Worm (Caenorhabditis elegans) whole organism, late embryonic: ENCODE measurements around the gene H12D21.5.

ENCODE experiments used
- ahr-1 ChIP-seq: sonication (generic microtip); optimal IDR thresholded peaks from 2 replicates; lab custom pipeline; 2016; ENCODE audit warnings: missing genetic modification characterization, missing compliant biosample characterization
- ceh-34 ChIP-seq: sonication (generic microtip); optimal IDR thresholded peaks from 2 replicates; lab custom pipeline; 2016; ENCODE audit warnings: mild to moderate bottlenecking, missing genetic modification characterization, missing compliant biosample characterization
- ceh-9 ChIP-seq: sonication (generic microtip); optimal IDR thresholded peaks from 2 replicates; lab custom pipeline; 2016; ENCODE audit warnings: mild to moderate bottlenecking, missing genetic modification characterization, inconsistent platforms, missing compliant biosample characterization
- elt-4 ChIP-seq: sonication (generic microtip); optimal IDR thresholded peaks from 2 replicates; lab custom pipeline; 2016; ENCODE audit warnings: missing genetic modification characterization, missing compliant biosample characterization
- ets-4 ChIP-seq: sonication (generic microtip); optimal IDR thresholded peaks from 2 replicates; lab custom pipeline; 2016; ENCODE audit warnings: missing genetic modification characterization, missing compliant biosample characterization
- fkh-10 ChIP-seq: fragments of 150-350 bp; optimal IDR thresholded peaks from 2 replicates; lab custom pipeline; 2014; ENCODE audit warnings: missing biosample characterization, missing genetic modification reagents, missing genetic modification characterization
- hlh-6 ChIP-seq: sonication (generic microtip); optimal IDR thresholded peaks from 2 replicates; lab custom pipeline; 2016; ENCODE audit warnings: missing genotype, missing genetic modification characterization, missing compliant biosample characterization
- hlh-8 ChIP-seq: sonication (generic microtip); optimal IDR thresholded peaks from 2 replicates; lab custom pipeline; 2016; ENCODE audit warnings: missing genotype, missing genetic modification characterization, missing compliant biosample characterization
- nfya-1 ChIP-seq: sonication (generic microtip); optimal IDR thresholded peaks from 2 replicates; lab custom pipeline; 2017; ENCODE audit warnings: missing genetic modification characterization, mild to moderate bottlenecking, missing compliant biosample characterization, antibody characterized with exemption, moderate library complexity
- npax-4 ChIP-seq: sonication (generic microtip); optimal IDR thresholded peaks from 2 replicates; lab custom pipeline; 2016; ENCODE audit warnings: missing genetic modification characterization, missing compliant biosample characterization
- pha-2 ChIP-seq: sonication (generic microtip); optimal IDR thresholded peaks from 2 replicates; lab custom pipeline; 2017; ENCODE audit warnings: mild to moderate bottlenecking, missing genetic modification characterization, missing compliant biosample characterization
- pha-4 ChIP-seq: fragments of 150-350 bp; optimal IDR thresholded peaks from 2 replicates; lab custom pipeline; 2018; ENCODE audit warnings: missing biosample characterization, missing genetic modification reagents, missing genetic modification characterization
- pqm-1 ChIP-seq: sonication (generic microtip); optimal IDR thresholded peaks from 2 replicates; lab custom pipeline; 2016; ENCODE audit warnings: missing genetic modification characterization, missing compliant biosample characterization

DNA sequence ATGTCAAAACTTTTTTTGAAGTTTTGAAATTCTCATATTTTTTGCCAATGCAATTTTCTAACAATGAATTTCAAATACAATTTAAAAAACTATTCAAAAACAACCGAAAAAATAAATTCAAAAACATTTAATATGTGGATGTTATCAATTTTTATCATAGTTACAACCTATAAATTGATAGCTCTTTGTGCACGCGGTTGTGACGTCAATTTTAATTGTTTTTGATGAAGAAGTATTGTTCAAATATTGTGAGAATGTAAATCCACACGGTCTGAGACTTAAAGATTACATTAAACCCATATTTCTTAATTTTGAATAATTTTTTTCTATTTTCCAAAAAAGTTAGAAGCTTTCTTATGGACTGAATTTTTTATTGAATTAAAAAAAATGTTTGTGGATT lies 41.8 kb upstream of the H12D21.5 start:
- TF ChIP-seq fkh-10 (GFP tag; lab: Kevin White, UChicago) (no peak), pha-4 (tag; lab: Kevin White, UChicago) (no peak), elt-4 (tag; lab: Kevin White, UChicago) (no peak), ceh-34 (tag; lab: Kevin White, UChicago) (no peak), npax-4 (no peak), ets-4 (tag; lab: Kevin White, UChicago) (no peak), ahr-1 (no peak), ceh-9 (tag; lab: Kevin White, UChicago) (no peak), nfya-1 (no peak), pqm-1 (tag; lab: Kevin White, UChicago) (no peak), hlh-6 (tag; lab: Kevin White, UChicago) (no peak), hlh-8 (no peak), pha-2 (no peak)
